Fruit fly (Drosophila melanogaster) whole organism, embryonic: Measurements from ENCODE around the gene rb.

Experiments
- Abd-B ChIP-seq: fragments of 200-800 bp; sonication (Bioruptor generic); optimal IDR thresholded peaks from 2 replicates; lab custom pipeline; 2018; ENCODE audit warnings: missing biosample characterization, mild to moderate bottlenecking, missing genetic modification characterization, moderate library complexity
- B-H2 ChIP-seq: fragments of 200-800 bp; sonication (Bioruptor generic); optimal IDR thresholded peaks from 2 replicates; lab custom pipeline; 2018; ENCODE audit warnings: missing biosample characterization, mild to moderate bottlenecking, missing genetic modification characterization
- Blimp-1 ChIP-seq: fragments of 200-800 bp; sonication (Bioruptor generic); optimal IDR thresholded peaks from 3 replicates; lab custom pipeline; 2018; ENCODE audit warnings: missing biosample characterization, missing genetic modification characterization, mild to moderate bottlenecking, moderate library complexity, missing genetic modification reagents
- CG10979 ChIP-seq: fragments of 200-800 bp; sonication (Bioruptor generic); optimal IDR thresholded peaks from 2 replicates; lab custom pipeline; 2018; ENCODE audit warnings: missing biosample characterization, mild to moderate bottlenecking, missing genetic modification characterization, moderate library complexity
- CG11695 ChIP-seq: fragments of 200-800 bp; sonication (Bioruptor generic); IDR thresholded peaks from 3 replicates; pipeline ENCODE4 v1.3.6; 2022; ENCODE audit warnings: missing biosample characterization, missing genetic modification characterization
- CG13894 ChIP-seq: fragments of 200-800 bp; sonication (Bioruptor generic); optimal IDR thresholded peaks from 3 replicates; lab custom pipeline; 2018; ENCODE audit warnings: missing biosample characterization, mild to moderate bottlenecking, missing genetic modification characterization, moderate library complexity
- CG15696 ChIP-seq: fragments of 200-800 bp; sonication (Bioruptor generic); optimal IDR thresholded peaks from 2 replicates; lab custom pipeline; 2019; ENCODE audit warnings: missing biosample characterization, mild to moderate bottlenecking, missing genetic modification characterization, moderate library complexity
- CG16779 ChIP-seq: fragments of 200-800 bp; sonication (Bioruptor generic); IDR thresholded peaks from 2 replicates; pipeline ENCODE4 v1.3.6; 2022; ENCODE audit warnings: missing biosample characterization, missing genetic modification characterization
- CG16813 ChIP-seq: fragments of 200-800 bp; sonication (Bioruptor generic); IDR thresholded peaks from 3 replicates; pipeline ENCODE4 v1.3.6; 2022; ENCODE audit warnings: missing biosample characterization, missing genetic modification characterization; ENCODE audit not compliant: partially characterized antibody
- CG17328 ChIP-seq: fragments of 200-800 bp; sonication (Bioruptor generic); IDR thresholded peaks from 2 replicates; pipeline ENCODE4 v1.3.6; 2022; ENCODE audit warnings: missing biosample characterization, missing genetic modification characterization
- CG17912 ChIP-seq: fragments of 200-800 bp; sonication (Bioruptor generic); optimal IDR thresholded peaks from 2 replicates; lab custom pipeline; 2018; ENCODE audit warnings: missing biosample characterization, mild to moderate bottlenecking, missing genetic modification characterization
- CG18764 ChIP-seq: fragments of 200-800 bp; sonication (Bioruptor generic); optimal IDR thresholded peaks from 3 replicates; lab custom pipeline; 2016; ENCODE audit warnings: missing biosample characterization, missing genetic modification characterization
- CG2678 ChIP-seq: fragments of 200-800 bp; sonication (Bioruptor generic); optimal IDR thresholded peaks from 3 replicates; lab custom pipeline; 2019; ENCODE audit warnings: missing biosample characterization, mild to moderate bottlenecking, missing genetic modification characterization, moderate library complexity
- CG30403 ChIP-seq: fragments of 200-800 bp; sonication (Bioruptor generic); optimal IDR thresholded peaks from 3 replicates; lab custom pipeline; 2016; ENCODE audit warnings: missing biosample characterization, missing genetic modification characterization
- CG32532 ChIP-seq: fragments of 200-800 bp; sonication (Bioruptor generic); IDR thresholded peaks from 2 replicates; pipeline ENCODE4 v1.3.6; 2022; ENCODE audit warnings: missing biosample characterization, missing genetic modification characterization
- CG34224 ChIP-seq: fragments of 200-800 bp; sonication (Bioruptor generic); IDR thresholded peaks from 3 replicates; pipeline ENCODE4 v1.3.6; 2022; ENCODE audit warnings: missing biosample characterization, missing genetic modification characterization; ENCODE audit not compliant: partially characterized antibody
- CG42726 ChIP-seq: fragments of 200-800 bp; sonication (Bioruptor generic); IDR thresholded peaks from 2 replicates; pipeline ENCODE4 v1.3.6; 2022; ENCODE audit warnings: missing biosample characterization, missing genetic modification characterization; ENCODE audit not compliant: partially characterized antibody
- CG6272 ChIP-seq: fragments of 200-800 bp; sonication (Bioruptor generic); IDR thresholded peaks from 2 replicates; pipeline ENCODE4 v1.3.6; 2022; ENCODE audit warnings: missing biosample characterization, missing genetic modification characterization
- CG8765 ChIP-seq: fragments of 200-800 bp; sonication (Bioruptor generic); IDR thresholded peaks from 2 replicates; pipeline ENCODE4 v1.3.6; 2022; ENCODE audit warnings: missing biosample characterization, missing genetic modification characterization
- D ChIP-seq, 2 experiments: fragments of 200-800 bp in 1 of 2; fragments of >200 bp in 1 of 2; sonication (Bioruptor generic) in 1 of 2; optimal IDR thresholded peaks; 2 replicates in 1 of 2; 3 replicates in 1 of 2; lab custom pipeline; 2017; ENCODE audit warnings: mild to moderate bottlenecking in 1 of 2, missing biosample characterization in 1 of 2, missing genetic modification characterization in 1 of 2, missing genetic modification reagents in 1 of 2
- D19B ChIP-seq: fragments of 200-800 bp; sonication (Bioruptor generic); optimal IDR thresholded peaks from 2 replicates; lab custom pipeline; 2017; ENCODE audit warnings: missing biosample characterization, mild to moderate bottlenecking, missing genetic modification characterization
- Ets97D ChIP-seq: fragments of 200-800 bp; sonication (Bioruptor generic); optimal IDR thresholded peaks from 3 replicates; lab custom pipeline; 2016; ENCODE audit warnings: missing biosample characterization, missing genetic modification characterization
- H15 ChIP-seq: fragments of 200-800 bp; sonication (Bioruptor generic); IDR thresholded peaks from 3 replicates; pipeline ENCODE4 v1.3.6; 2022; ENCODE audit warnings: missing biosample characterization, missing genetic modification characterization
- HLHmδ ChIP-seq: fragments of 200-800 bp; sonication (Bioruptor generic); optimal IDR thresholded peaks from 2 replicates; lab custom pipeline; 2018; ENCODE audit warnings: missing biosample characterization, mild to moderate bottlenecking, missing genetic modification characterization, moderate library complexity
- Hmr ChIP-seq: fragments of 200-800 bp; sonication (Bioruptor generic); optimal IDR thresholded peaks from 3 replicates; lab custom pipeline; 2017; ENCODE audit warnings: mild to moderate bottlenecking, missing biosample characterization, missing genetic modification reagents, missing genetic modification characterization
- Jarid2 ChIP-seq: fragments of 200-800 bp; sonication (Bioruptor generic); optimal IDR thresholded peaks from 3 replicates; lab custom pipeline; 2017; ENCODE audit warnings: mild to moderate bottlenecking, missing biosample characterization, missing genetic modification reagents, missing genetic modification characterization
- Kr ChIP-seq: fragments of 200-800 bp; sonication (Bioruptor generic); optimal IDR thresholded peaks from 2 replicates; lab custom pipeline; 2017; ENCODE audit warnings: missing biosample characterization, mild to moderate bottlenecking, missing genetic modification characterization
- Mad ChIP-seq: fragments of 200-800 bp; sonication (Bioruptor generic); optimal IDR thresholded peaks from 2 replicates; lab custom pipeline; 2016; ENCODE audit warnings: missing biosample characterization, missing genetic modification characterization
- Mes4 ChIP-seq: fragments of 200-800 bp; sonication (Bioruptor generic); optimal IDR thresholded peaks from 2 replicates; lab custom pipeline; 2016; ENCODE audit warnings: missing biosample characterization, missing genetic modification characterization
- NFAT ChIP-seq: fragments of 200-800 bp; sonication (Bioruptor generic); IDR thresholded peaks from 2 replicates; pipeline ENCODE4 v1.3.6; 2022; ENCODE audit warnings: missing biosample characterization, missing genetic modification characterization
- Scr ChIP-seq: fragments of 200-800 bp; sonication (Bioruptor generic); IDR thresholded peaks from 2 replicates; pipeline ENCODE4 v1.3.6; 2022; ENCODE audit warnings: missing biosample characterization, missing genetic modification characterization; ENCODE audit not compliant: partially characterized antibody
- TFAM ChIP-seq: fragments of 200-800 bp; sonication (Bioruptor generic); optimal IDR thresholded peaks from 2 replicates; lab custom pipeline; 2017; ENCODE audit warnings: missing biosample characterization, missing genetic modification characterization, inconsistent platforms
- Usf ChIP-seq: fragments of 200-800 bp; sonication (Bioruptor generic); optimal IDR thresholded peaks from 2 replicates; lab custom pipeline; 2017; ENCODE audit warnings: missing genotype, missing biosample characterization, missing genetic modification characterization
- chif ChIP-seq, 2 experiments: fragments of 200-800 bp; sonication (Bioruptor generic); optimal IDR thresholded peaks; 3 replicates each; lab custom pipeline; 2016; ENCODE audit warnings: missing biosample characterization in 2 of 2, missing genetic modification characterization in 2 of 2
- ci ChIP-seq: fragments of 200-800 bp; sonication (Bioruptor generic); IDR thresholded peaks from 3 replicates; pipeline ENCODE4 v1.3.6; 2022; ENCODE audit warnings: missing biosample characterization, missing genetic modification characterization
- dan ChIP-seq: fragments of 200-800 bp; sonication (Bioruptor generic); IDR thresholded peaks from 2 replicates; pipeline ENCODE4 v1.3.6; 2022; ENCODE audit warnings: missing biosample characterization, missing genetic modification characterization
- disco-r ChIP-seq: fragments of 200-800 bp; sonication (Bioruptor generic); optimal IDR thresholded peaks from 2 replicates; lab custom pipeline; 2016; ENCODE audit warnings: missing biosample characterization, missing genetic modification characterization
- dm ChIP-seq: fragments of 200-800 bp; sonication (Bioruptor generic); optimal IDR thresholded peaks from 3 replicates; lab custom pipeline; 2016; ENCODE audit warnings: missing biosample characterization, missing genetic modification characterization
- fd3F ChIP-seq: fragments of 200-800 bp; sonication (Bioruptor generic); optimal IDR thresholded peaks from 2 replicates; lab custom pipeline; 2018; ENCODE audit warnings: missing biosample characterization, mild to moderate bottlenecking, missing genetic modification characterization, moderate library complexity
- lola ChIP-seq, 3 experiments: fragments of >200 bp in 2 of 3; fragments of 200-800 bp in 1 of 3; sonication (Bioruptor generic) in 1 of 3; optimal IDR thresholded peaks; 2 replicates each; lab custom pipeline; 2017 to 2019; ENCODE audit warnings: missing biosample characterization in 3 of 3, missing genetic modification characterization in 3 of 3, mild to moderate bottlenecking in 1 of 3, moderate library complexity in 1 of 3
- nerfin-1 ChIP-seq: fragments of 200-800 bp; sonication (Bioruptor generic); optimal IDR thresholded peaks from 3 replicates; lab custom pipeline; 2019; ENCODE audit warnings: missing biosample characterization, mild to moderate bottlenecking, missing genetic modification characterization, moderate library complexity
- pho ChIP-seq: fragments of 200-800 bp; sonication (Bioruptor generic); optimal IDR thresholded peaks from 2 replicates; lab custom pipeline; 2016; ENCODE audit warnings: missing biosample characterization, missing genetic modification characterization
- pita ChIP-seq: fragments of 200-800 bp; sonication (Bioruptor generic); optimal IDR thresholded peaks from 2 replicates; lab custom pipeline; 2017; ENCODE audit warnings: missing biosample characterization, mild to moderate bottlenecking, missing genetic modification characterization
- sens ChIP-seq: fragments of 200-800 bp; sonication (Bioruptor generic); peaks from one replicate; lab custom pipeline; 2016; ENCODE audit warnings: missing biosample characterization, missing genetic modification characterization
- slbo ChIP-seq: fragments of 200-800 bp; sonication (Bioruptor generic); IDR thresholded peaks from 2 replicates; pipeline ENCODE4 v1.3.6; 2022; ENCODE audit warnings: missing biosample characterization, missing genetic modification characterization
- sug ChIP-seq: fragments of 200-800 bp; optimal IDR thresholded peaks from 2 replicates; lab custom pipeline; 2019; ENCODE audit warnings: missing biosample characterization, mild to moderate bottlenecking, missing genetic modification characterization, moderate library complexity
- tll ChIP-seq, 2 experiments: fragments of 200-800 bp in 1 of 2; fragments of >200 bp in 1 of 2; sonication (Bioruptor generic) in 1 of 2; optimal IDR thresholded peaks; 2 replicates each; lab custom pipeline; 2017 to 2019; ENCODE audit warnings: missing biosample characterization in 2 of 2, missing genetic modification characterization in 2 of 2, mild to moderate bottlenecking in 1 of 2, moderate library complexity in 1 of 2
- tna ChIP-seq: fragments of 200-800 bp; sonication (Bioruptor generic); IDR thresholded peaks from 2 replicates; pipeline ENCODE4 v1.3.6; 2022; ENCODE audit warnings: missing biosample characterization, missing genetic modification characterization; ENCODE audit not compliant: partially characterized antibody
- trh ChIP-seq: fragments of 200-800 bp; sonication (Bioruptor generic); optimal IDR thresholded peaks from 2 replicates; lab custom pipeline; 2016; ENCODE audit warnings: missing biosample characterization, missing genetic modification characterization
- tx ChIP-seq: fragments of 200-800 bp; sonication (Bioruptor generic); optimal IDR thresholded peaks from 2 replicates; lab custom pipeline; 2016; ENCODE audit warnings: missing biosample characterization, missing genetic modification characterization

The rb gene

DNA sequence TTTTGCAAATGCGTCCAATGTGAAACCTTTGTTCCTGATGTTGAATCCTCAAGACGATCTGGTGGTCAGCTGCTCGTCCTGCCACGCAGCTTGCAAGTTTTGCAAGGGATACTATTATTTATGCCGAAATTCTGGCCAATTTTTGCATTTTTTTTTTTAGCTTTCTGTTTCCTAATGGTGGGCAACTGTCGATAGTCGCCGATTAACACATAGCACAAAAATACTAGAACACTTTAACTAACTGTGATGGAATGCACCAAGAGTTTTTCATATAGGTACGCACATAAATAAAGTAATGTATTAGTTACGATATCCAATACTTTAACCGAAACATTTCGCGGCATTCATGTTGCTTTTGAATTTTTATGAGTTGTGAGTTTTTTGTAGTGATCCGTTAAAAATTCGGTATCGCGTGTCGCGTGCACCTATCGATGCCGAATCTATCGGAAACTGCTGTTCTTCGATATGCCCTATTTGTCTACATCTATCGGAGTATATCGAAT is at the start of gene rb, which contains the start of gene CHOp24 (continued):
- no peak for TF ChIP-seq Mad
- TF ChIP-seq TFAM (GFP tag; lab: Kevin White, UChicago) = no peak
- TF ChIP-seq Ets97D (GFP tag; lab: Kevin White, UChicago) = peak; percentile 41
- peak; percentile 94 for TF ChIP-seq CG16813 (GFP tag; lab: Robert Waterston, UW)
- TF ChIP-seq Abd-B = no peak
- TF ChIP-seq ci (GFP tag; lab: Robert Waterston, UW) = no peak
- TF ChIP-seq tll (GFP tag; optimal IDR thresholded peaks at IDR 0.05; lab: Kevin White, UChicago) = no peak
- peak; percentile 88 for TF ChIP-seq sens (GFP tag; lab: Kevin White, UChicago)
- TF ChIP-seq dm (GFP tag; lab: Kevin White, UChicago) = peak; percentile 56
- no peak for TF ChIP-seq CG15696 (tag; lab: Kevin White, UChicago)
- TF ChIP-seq CG16779 (GFP tag; lab: Robert Waterston, UW) = no peak
- TF ChIP-seq pho (GFP tag; lab: Kevin White, UChicago) = peak; percentile 23
- no peak for TF ChIP-seq CG2678 (tag; lab: Kevin White, UChicago)
- no peak for TF ChIP-seq CG10979 (tag; lab: Kevin White, UChicago)
- no peak for TF ChIP-seq CG17328 (GFP tag; lab: Robert Waterston, UW)
- TF ChIP-seq D (optimal IDR thresholded peaks at IDR 0.05; lab: Kevin White, UChicago) = no peak
- no peak for TF ChIP-seq D (GFP tag; optimal IDR thresholded peaks at IDR 0.05; lab: Kevin White, UChicago)
- TF ChIP-seq trh (GFP tag; lab: Kevin White, UChicago) = no peak
- TF ChIP-seq pita = no peak
- no peak for TF ChIP-seq HLHmδ (GFP tag; lab: Kevin White, UChicago)
- TF ChIP-seq CG30403 (GFP tag; lab: Kevin White, UChicago) = peak; percentile 14
- TF ChIP-seq CG13894 (tag; lab: Kevin White, UChicago) = no peak
- TF ChIP-seq chif (GFP tag; optimal IDR thresholded peaks at IDR 0.05; lab: Kevin White, UChicago) = no peak
- no peak for TF ChIP-seq slbo (GFP tag; lab: Robert Waterston, UW)
- no peak for TF ChIP-seq Blimp-1 (GFP tag; lab: Kevin White, UChicago)
- TF ChIP-seq Usf = no peak
- TF ChIP-seq Scr (GFP tag; lab: Robert Waterston, UW) = peak; percentile 95
- TF ChIP-seq tna (GFP tag; lab: Robert Waterston, UW) = peak; percentile 95
- no peak for TF ChIP-seq fd3F (GFP tag; lab: Kevin White, UChicago)
- no peak for TF ChIP-seq CG32532 (GFP tag; lab: Robert Waterston, UW)
- no peak for TF ChIP-seq Hmr (GFP tag; lab: Kevin White, UChicago)
- TF ChIP-seq tx (GFP tag; lab: Kevin White, UChicago) = no peak
- TF ChIP-seq NFAT (GFP tag; lab: Robert Waterston, UW) = no peak
- no peak for TF ChIP-seq disco-r (GFP tag; lab: Kevin White, UChicago)
- TF ChIP-seq dan (GFP tag; lab: Robert Waterston, UW) = no peak
- TF ChIP-seq nerfin-1 = peak; percentile 99
- TF ChIP-seq CG34224 = peak; percentile 90
- no peak for TF ChIP-seq Jarid2 (GFP tag; lab: Kevin White, UChicago)
- no peak for TF ChIP-seq sug (tag; lab: Kevin White, UChicago)
- 0 out of 2 replicates have a peak, but pooled peaks have one; percentile 13 for TF ChIP-seq CG6272 (GFP tag; lab: Robert Waterston, UW)
- no peak for TF ChIP-seq D19B (GFP tag; lab: Kevin White, UChicago)
- TF ChIP-seq CG11695 = no peak
- no peak for TF ChIP-seq CG17912 (GFP tag; lab: Kevin White, UChicago)
- no peak for TF ChIP-seq H15 (GFP tag; lab: Robert Waterston, UW)
- TF ChIP-seq Mes4 (GFP tag; lab: Kevin White, UChicago) = no peak
- TF ChIP-seq Kr (GFP tag; lab: Kevin White, UChicago) = no peak
- no peak for TF ChIP-seq CG18764 (GFP tag; lab: Kevin White, UChicago)
- peak; percentile 66 for TF ChIP-seq CG42726 (GFP tag; lab: Robert Waterston, UW)
- TF ChIP-seq CG8765 (GFP tag; lab: Robert Waterston, UW) = no peak
- TF ChIP-seq lola (GFP tag; optimal IDR thresholded peaks at IDR 0.05; lab: Kevin White, UChicago) = peak in 1 of 3 experiments; percentile 9
- no peak for TF ChIP-seq B-H2 (GFP tag; lab: Kevin White, UChicago)
